Fruit fly (Drosophila melanogaster) whole organism, prepupa: ENCODE measurements around the gene Sry-beta.

Source experiments
- CG11294 ChIP-seq: fragments of 200-800 bp; sonication (Bioruptor generic); IDR thresholded peaks from 2 replicates; pipeline ENCODE4 v1.3.6; 2022; ENCODE audit warnings: missing biosample characterization, missing genetic modification characterization
- CG31627 ChIP-seq: fragments of 200-800 bp; sonication (Bioruptor generic); optimal IDR thresholded peaks from 3 replicates; lab custom pipeline; 2016; ENCODE audit warnings: missing biosample characterization, missing genetic modification characterization
- CG6792 ChIP-seq: fragments of 200-800 bp; sonication (Bioruptor generic); optimal IDR thresholded peaks from 3 replicates; lab custom pipeline; 2016; ENCODE audit warnings: missing biosample characterization, missing genetic modification characterization
- CG9139 ChIP-seq: fragments of 200-800 bp; sonication (Bioruptor generic); optimal IDR thresholded peaks from 3 replicates; lab custom pipeline; 2017; ENCODE audit warnings: missing biosample characterization, mild to moderate bottlenecking, missing genetic modification characterization
- Lpt ChIP-seq: fragments of 200-800 bp; sonication (Bioruptor generic); optimal IDR thresholded peaks from 3 replicates; lab custom pipeline; 2016; ENCODE audit warnings: missing biosample characterization, missing genetic modification characterization
- dsx ChIP-seq: fragments of 200-800 bp; optimal IDR thresholded peaks from 3 replicates; lab custom pipeline; 2019; ENCODE audit warnings: missing biosample characterization, mild to moderate bottlenecking, missing genetic modification characterization, moderate library complexity; ENCODE audit not compliant: poor library complexity, severe bottlenecking
- eg ChIP-seq: fragments of 200-800 bp; sonication (Bioruptor generic); IDR thresholded peaks from 3 replicates; pipeline ENCODE4 v1.3.6; 2022; ENCODE audit warnings: missing biosample characterization, missing genetic modification characterization
- fd59A ChIP-seq: fragments of 200-800 bp; sonication (Bioruptor generic); optimal IDR thresholded peaks from 2 replicates; lab custom pipeline; 2017; ENCODE audit warnings: missing biosample characterization, mild to moderate bottlenecking, missing genetic modification characterization, missing genetic modification reagents
- lz ChIP-seq: fragments of 200-800 bp; sonication (Bioruptor generic); optimal IDR thresholded peaks from 3 replicates; lab custom pipeline; 2016; ENCODE audit warnings: missing biosample characterization, missing genetic modification characterization
- net ChIP-seq: fragments of 200-800 bp; sonication (Bioruptor generic); optimal IDR thresholded peaks from 3 replicates; lab custom pipeline; 2016; ENCODE audit warnings: missing biosample characterization, missing genetic modification characterization
- spab ChIP-seq: fragments of 200-800 bp; sonication (Bioruptor generic); optimal IDR thresholded peaks from 2 replicates; lab custom pipeline; 2017; ENCODE audit warnings: missing biosample characterization, mild to moderate bottlenecking, missing genetic modification characterization, missing genetic modification reagents

- no peak for TF ChIP-seq CG11294 (GFP tag; lab: Robert Waterston, UW)
- no peak for TF ChIP-seq CG31627 (GFP tag; lab: Kevin White, UChicago)
- no peak for TF ChIP-seq spab (GFP tag; lab: Kevin White, UChicago)
- TF ChIP-seq net (GFP tag; lab: Kevin White, UChicago), result no peak
- no peak for TF ChIP-seq lz (GFP tag; lab: Kevin White, UChicago)
- TF ChIP-seq CG9139, result no peak
- no peak for TF ChIP-seq fd59A
- no peak for TF ChIP-seq eg (GFP tag; lab: Robert Waterston, UW)
- TF ChIP-seq dsx (GFP tag; lab: Kevin White, UChicago), result no peak
- TF ChIP-seq CG6792 (GFP tag; lab: Kevin White, UChicago), result no peak
- TF ChIP-seq Lpt (GFP tag; lab: Kevin White, UChicago), result no peak
Observed at dm6 chr3R:30000286-30000685, 39.2 kb upstream of the Sry-beta start, which contains the start of gene Tace.
